Fruit fly (Drosophila melanogaster): ENCODE data around the gene CG5880.
A peak's percentile ranks its signal among the peaks of the same experiment; 100 is the strongest.

CG5880 gene

dm6 chr3R:27165416-27165982 lies 49.0 kb downstream of the CG5880 start, which contains the start of the genes CG34293 and spn-D (continued):
- TF ChIP-seq amos (GFP tag; IDR thresholded peaks at IDR 0.05; ENCODE audit: partially characterized antibody) (0 out of 2 replicates have a peak, but pooled peaks have one; percentile 18), HLH3B (GFP tag; IDR thresholded peaks at IDR 0.05) (no peak), Abd-B (GFP tag; optimal IDR thresholded peaks at IDR 0.05) (no peak), CG16813 (GFP tag; IDR thresholded peaks at IDR 0.05; ENCODE audit: partially characterized antibody) (no peak), Ssrp (tag; optimal IDR thresholded peaks at IDR 0.05) (no peak), CG10147 (GFP tag; optimal IDR thresholded peaks at IDR 0.05) (no peak), Bteb2 (GFP tag; optimal IDR thresholded peaks at IDR 0.05) (no peak), Dp (GFP tag; optimal IDR thresholded peaks at IDR 0.05) (peak; percentile 40), danr (GFP tag; IDR thresholded peaks at IDR 0.05) (no peak), Neu2 (GFP tag; optimal IDR thresholded peaks at IDR 0.05; ENCODE audit: borderline replicate concordance) (no peak), Hr39 (optimal IDR thresholded peaks at IDR 0.05) (no peak), CG12769 (tag; optimal IDR thresholded peaks at IDR 0.05) (no peak), jumu (GFP tag; optimal IDR thresholded peaks at IDR 0.05) (no peak), tgo (GFP tag; IDR thresholded peaks at IDR 0.05) (no peak), CG14014 (GFP tag; IDR thresholded peaks at IDR 0.05) (no peak), cwo (GFP tag; optimal IDR thresholded peaks at IDR 0.05) (no peak), sens (GFP tag) (no peak), CG4854 (GFP tag; optimal IDR thresholded peaks at IDR 0.05) (no peak), Ptx1 (GFP tag; IDR thresholded peaks at IDR 0.05) (no peak), Antp (GFP tag; optimal IDR thresholded peaks at IDR 0.05) (no peak), Bdp1 (GFP tag; optimal IDR thresholded peaks at IDR 0.05) (no peak), CG18011 (GFP tag; optimal IDR thresholded peaks at IDR 0.05) (peak; percentile 97), Ets97D (GFP tag; optimal IDR thresholded peaks at IDR 0.05) (peak; percentile 8), pzg (GFP tag; optimal IDR thresholded peaks at IDR 0.05) (peak; percentile 54), CG34224 (GFP tag; IDR thresholded peaks at IDR 0.05; ENCODE audit: partially characterized antibody) (no peak), CG13287 (GFP tag; IDR thresholded peaks at IDR 0.05; ENCODE audit: partially characterized antibody) (peak; percentile 64), MBD-R2 (GFP tag; IDR thresholded peaks at IDR 0.05) (peak; percentile 94), CG11560 (tag; IDR thresholded peaks at IDR 0.05) (no peak), stwl (tag; optimal IDR thresholded peaks at IDR 0.05) (peak; percentile 53), CG14710 (tag; optimal IDR thresholded peaks at IDR 0.05) (no peak), ranshi (GFP tag; IDR thresholded peaks at IDR 0.05) (no peak), disco-r (GFP tag; optimal IDR thresholded peaks at IDR 0.05) (no peak), Aef1 (GFP tag; IDR thresholded peaks at IDR 0.05) (no peak), NC2β (GFP tag; optimal IDR thresholded peaks at IDR 0.05) (no peak), fu2 (GFP tag; optimal IDR thresholded peaks at IDR 0.05) (no peak), her (GFP tag; optimal IDR thresholded peaks at IDR 0.05) (no peak), B-H2 (GFP tag; optimal IDR thresholded peaks at IDR 0.05) (no peak), Scr (GFP tag; IDR thresholded peaks at IDR 0.05; ENCODE audit: partially characterized antibody) (0 out of 2 replicates have a peak, but pooled peaks have one; percentile 15), br (optimal IDR thresholded peaks at IDR 0.05) (no peak), grn (GFP tag; optimal IDR thresholded peaks at IDR 0.05) (peak; percentile 5), esg (GFP tag; conservative IDR thresholded peaks at IDR 0.05) (no peak), CG17568 (GFP tag; optimal IDR thresholded peaks at IDR 0.05) (no peak), zen2 (GFP tag; IDR thresholded peaks at IDR 0.05; ENCODE audit: partially characterized antibody) (no peak), cas (GFP tag; IDR thresholded peaks at IDR 0.05) (no peak), CG7786 (GFP tag; optimal IDR thresholded peaks at IDR 0.05) (no peak), gfzf (GFP tag; optimal IDR thresholded peaks at IDR 0.05) (peak; percentile 72), CG8478 (optimal IDR thresholded peaks at IDR 0.05) (no peak), psq (GFP tag; optimal IDR thresholded peaks at IDR 0.05) (no peak), Hr3 (GFP tag; optimal IDR thresholded peaks at IDR 0.05) (no peak), NFAT (GFP tag; IDR thresholded peaks at IDR 0.05) (no peak), CG7839 (tag; optimal IDR thresholded peaks at IDR 0.05) (no peak)

Data from whole organism, embryonic.